Worm (Caenorhabditis elegans): ENCODE measurements around the gene C44C10.12.

DNA sequence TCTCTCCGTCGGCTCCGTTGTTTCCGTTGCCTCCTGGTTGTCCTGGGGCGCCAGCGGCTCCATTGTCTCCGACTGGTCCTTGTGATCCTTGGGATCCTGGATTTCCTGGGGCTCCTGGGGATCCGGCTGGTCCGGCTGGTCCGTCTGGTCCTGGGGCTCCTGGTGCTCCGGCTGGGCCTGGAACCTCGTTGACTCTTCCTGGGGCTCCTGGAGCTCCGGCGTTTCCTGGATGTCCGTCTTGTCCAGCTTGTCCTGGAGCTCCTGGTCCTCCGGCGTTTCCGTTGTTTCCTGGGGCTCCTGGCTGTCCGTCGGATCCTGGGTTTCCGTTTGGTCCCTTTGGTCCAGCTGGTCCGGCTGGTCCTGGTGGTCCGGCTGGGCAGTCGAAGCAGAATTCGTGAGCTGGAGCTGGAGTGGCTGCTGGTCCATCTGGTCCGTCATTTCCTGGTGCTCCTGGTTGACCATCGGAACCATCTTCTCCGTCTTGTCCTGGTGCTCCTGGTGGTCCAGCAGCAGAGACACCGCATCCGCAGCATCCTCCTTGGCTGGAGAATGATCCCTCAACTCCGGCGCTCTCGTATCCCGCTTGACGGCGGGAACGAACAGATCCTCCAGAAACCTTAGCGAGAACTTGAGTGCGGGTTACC, 14.8 kb downstream of the C44C10.12 start:
- TF ChIP-seq unc-39 (tag; optimal IDR thresholded peaks at IDR 0.05) (no peak), mep-1 (tag; optimal IDR thresholded peaks at IDR 0.05) (no peak), nhr-237 (tag; optimal IDR thresholded peaks at IDR 0.05) (no peak), snpc-4 (tag; optimal IDR thresholded peaks at IDR 0.05) (no peak), elt-1 (tag; optimal IDR thresholded peaks at IDR 0.05; ENCODE audit: borderline replicate concordance, insufficient read depth) (no peak), ceh-43 (GFP tag; optimal IDR thresholded peaks at IDR 0.05) (no peak), lsy-2 (tag; optimal IDR thresholded peaks at IDR 0.05) (no peak), pha-4 (tag; optimal IDR thresholded peaks at IDR 0.05) (no peak), bed-3 (GFP tag; optimal IDR thresholded peaks at IDR 0.05) (no peak), nhr-76 (tag; optimal IDR thresholded peaks at IDR 0.05) (no peak), ztf-11 (tag; optimal IDR thresholded peaks at IDR 0.05) (no peak), ham-2 (GFP tag; optimal IDR thresholded peaks at IDR 0.05) (no peak), blmp-1 (tag; optimal IDR thresholded peaks at IDR 0.05) (no peak)
